Worm (Caenorhabditis elegans) whole organism, late embryonic: ENCODE measurements around the gene R02F2.5.

ENCODE experiments used
- ama-1 ChIP-seq: fragments of 150-350 bp; optimal IDR thresholded peaks from 2 replicates; lab custom pipeline; 2014
- eyg-1 ChIP-seq: sonication (generic microtip); optimal IDR thresholded peaks from 2 replicates; lab custom pipeline; 2016; ENCODE audit warnings: missing genotype, missing genetic modification characterization, missing compliant biosample characterization
- pha-4 ChIP-seq: fragments of 150-350 bp; optimal IDR thresholded peaks from 2 replicates; lab custom pipeline; 2018; ENCODE audit warnings: missing biosample characterization, missing genetic modification reagents, missing genetic modification characterization
- syd-9 ChIP-seq: sonication (generic microtip); optimal IDR thresholded peaks from 2 replicates; lab custom pipeline; 2016; ENCODE audit warnings: mild to moderate bottlenecking, missing genetic modification characterization, moderate library complexity, missing compliant biosample characterization

ce11 chrIII:5487087-5487603 is 8.0 kb downstream of the R02F2.5 start, which contains the start of gene osg-1:
- TF ChIP-seq ama-1 (lab: Kevin White, UChicago) (no peak), syd-9 (tag; lab: Kevin White, UChicago) (no peak), pha-4 (tag; lab: Kevin White, UChicago) (no peak), eyg-1 (tag; lab: Kevin White, UChicago) (no peak)
